Fruit fly (Drosophila melanogaster): ENCODE measurements around the gene RpL30.

RpL30 gene

dm6 chr2L:18981484-18981883, 27.6 kb downstream of the RpL30 start:
- no peak for TF ChIP-seq ttk (optimal IDR thresholded peaks at IDR 0.05)
- TF ChIP-seq h (optimal IDR thresholded peaks at IDR 0.05), result no peak
- TF ChIP-seq Sin3A (optimal IDR thresholded peaks at IDR 0.05), result no peak

- TF ChIP-seq ttk (optimal IDR thresholded peaks at IDR 0.05) (no peak), insv (optimal IDR thresholded peaks at IDR 0.05) (no peak)
Observed at dm6 chr2L:18980982-18981381, 28.1 kb downstream of the RpL30 start.

- TF ChIP-seq Myc (optimal IDR thresholded peaks at IDR 0.05) (no peak), psq (optimal IDR thresholded peaks at IDR 0.05) (no peak), ttk (optimal IDR thresholded peaks at IDR 0.05) (no peak), insv (optimal IDR thresholded peaks at IDR 0.05) (no peak), Sin3A (optimal IDR thresholded peaks at IDR 0.05) (no peak), h (optimal IDR thresholded peaks at IDR 0.05) (no peak)
Observed at dm6 chr2L:18979407-18979806, 29.7 kb downstream of the RpL30 start.

dm6 chr2L:18978923-18979322, 30.2 kb downstream of the RpL30 start:
- TF ChIP-seq insv (optimal IDR thresholded peaks at IDR 0.05) (no peak), Myc (optimal IDR thresholded peaks at IDR 0.05) (no peak), Sin3A (optimal IDR thresholded peaks at IDR 0.05) (no peak), h (optimal IDR thresholded peaks at IDR 0.05) (no peak), psq (optimal IDR thresholded peaks at IDR 0.05) (no peak), ttk (optimal IDR thresholded peaks at IDR 0.05) (no peak)

- TF ChIP-seq Sin3A (optimal IDR thresholded peaks at IDR 0.05) (no peak), Myc (optimal IDR thresholded peaks at IDR 0.05) (no peak), insv (optimal IDR thresholded peaks at IDR 0.05) (no peak), h (optimal IDR thresholded peaks at IDR 0.05) (no peak), psq (optimal IDR thresholded peaks at IDR 0.05) (no peak), ttk (optimal IDR thresholded peaks at IDR 0.05) (no peak)
Observed at dm6 chr2L:18976749-18977148, 32.4 kb downstream of the RpL30 start.

DNA sequence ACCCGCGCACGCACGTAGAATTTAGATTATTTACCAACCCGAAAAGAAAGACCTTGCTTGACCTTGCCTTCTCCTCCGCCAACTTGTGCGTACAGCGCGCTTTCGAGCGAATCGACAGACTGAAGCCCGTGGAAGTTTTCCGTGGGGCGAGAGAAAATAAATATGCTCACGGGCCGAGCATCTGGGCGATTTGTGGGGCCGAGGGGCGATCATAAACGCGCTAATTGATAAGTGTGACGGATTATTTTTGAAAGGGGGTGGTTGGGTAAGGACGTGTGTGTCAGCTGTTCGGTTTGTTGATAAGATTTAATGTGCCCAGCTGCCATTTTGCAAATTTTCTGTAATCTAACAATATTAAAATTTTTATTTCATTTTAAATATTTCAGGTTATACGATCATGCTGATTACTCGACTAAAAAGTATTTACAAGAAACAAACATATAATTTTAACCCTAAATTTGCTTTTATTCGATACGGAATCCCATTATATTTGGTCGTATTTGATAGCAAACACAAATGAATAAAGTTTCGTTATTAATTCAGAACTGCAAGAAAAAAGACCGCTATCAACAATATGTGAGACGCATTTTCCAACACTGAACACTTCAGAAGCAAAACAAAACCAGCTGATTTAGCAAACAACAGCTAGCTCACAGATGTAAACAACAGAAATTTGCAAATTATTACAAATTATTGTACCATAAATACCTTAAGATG, 34.9 kb downstream of the RpL30 start, which contains the start of the genes L2HGDH and CG10431:
TSS of gene L2HGDH (minus strand) at position 386 of the 717 bp plus-strand sequence.
TSS of gene CG10431 (plus strand) at position 648 of the 717 bp plus-strand sequence.
- TF ChIP-seq insv (optimal IDR thresholded peaks at IDR 0.05) (no peak), Myc (optimal IDR thresholded peaks at IDR 0.05) (no peak), psq (optimal IDR thresholded peaks at IDR 0.05) (no peak)

DNA sequence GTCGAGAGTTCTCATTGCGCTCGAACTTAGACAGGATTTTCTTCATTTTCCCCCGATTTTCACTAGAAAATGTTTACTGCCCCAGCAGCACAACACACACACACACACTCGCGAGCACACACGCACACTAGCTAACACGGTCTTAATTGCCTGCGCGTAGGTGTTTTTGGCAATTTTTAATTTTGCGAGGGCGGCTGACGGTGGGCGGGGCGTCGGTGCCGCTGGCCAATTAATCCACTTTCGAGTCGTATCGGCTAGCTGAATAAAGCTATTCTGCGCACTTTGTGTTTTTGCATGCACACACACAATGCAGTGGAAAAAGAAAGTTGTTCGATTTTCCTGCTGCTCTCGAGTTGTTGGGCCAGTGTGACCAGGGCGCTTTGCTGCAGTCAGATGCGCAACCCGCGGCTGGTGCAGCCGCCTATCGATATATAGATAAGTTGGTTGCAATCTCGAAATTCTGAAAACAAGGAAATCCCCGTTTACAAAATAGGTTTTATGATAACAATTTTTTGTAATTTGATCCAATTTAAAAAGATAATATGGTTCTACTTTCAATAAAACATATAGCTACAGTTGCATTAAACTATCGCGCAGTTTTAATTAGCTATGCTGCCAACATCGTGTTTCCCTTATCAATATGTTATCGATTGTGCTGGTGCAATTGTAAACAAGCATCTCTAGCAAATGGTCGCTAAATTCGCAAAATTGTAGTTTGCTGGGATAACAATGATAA, 40.6 kb downstream of the RpL30 start, which contains the start of the genes Nak and Tango6:
TSS of gene Nak (minus strand) at position 375 of the 736 bp plus-strand sequence.
TSS of gene Tango6 (plus strand) at position 659 of the 736 bp plus-strand sequence.
- TF ChIP-seq psq (optimal IDR thresholded peaks at IDR 0.05) (no peak), Sin3A (optimal IDR thresholded peaks at IDR 0.05) (peak; percentile 96), Myc (optimal IDR thresholded peaks at IDR 0.05) (no peak), insv (optimal IDR thresholded peaks at IDR 0.05) (no peak)

- TF ChIP-seq Myc (optimal IDR thresholded peaks at IDR 0.05), result no peak
- TF ChIP-seq psq (optimal IDR thresholded peaks at IDR 0.05), result no peak
- no peak for TF ChIP-seq insv (optimal IDR thresholded peaks at IDR 0.05)
- no peak for TF ChIP-seq Sin3A (optimal IDR thresholded peaks at IDR 0.05)
- TF ChIP-seq h (optimal IDR thresholded peaks at IDR 0.05), result no peak
- no peak for TF ChIP-seq ttk (optimal IDR thresholded peaks at IDR 0.05)
Observed at dm6 chr2L:18967897-18968296, 41.2 kb downstream of the RpL30 start.

DNA sequence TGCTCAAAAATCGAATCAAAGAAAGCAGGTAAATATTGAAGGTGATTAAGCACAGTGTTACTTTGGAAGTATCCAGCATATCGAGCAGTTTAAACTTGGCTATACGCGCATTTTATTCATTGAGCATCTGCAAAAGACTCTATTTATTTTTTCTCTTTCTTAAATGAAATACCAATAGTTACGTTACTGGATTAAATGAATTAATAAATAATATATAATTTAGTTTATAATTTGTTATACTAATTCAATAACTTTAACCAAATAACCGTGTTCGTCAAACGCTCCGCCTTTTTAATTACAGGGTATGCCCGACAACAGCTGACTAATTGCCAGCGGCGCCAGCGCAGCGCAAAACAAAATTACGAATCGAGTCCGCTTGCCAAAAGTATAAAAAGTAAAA, 42.3 kb downstream of the RpL30 start:
- TF ChIP-seq ttk (optimal IDR thresholded peaks at IDR 0.05) (no peak), insv (optimal IDR thresholded peaks at IDR 0.05) (no peak), Myc (optimal IDR thresholded peaks at IDR 0.05) (no peak), Sin3A (optimal IDR thresholded peaks at IDR 0.05) (no peak), psq (optimal IDR thresholded peaks at IDR 0.05) (no peak), h (optimal IDR thresholded peaks at IDR 0.05) (no peak)

DNA sequence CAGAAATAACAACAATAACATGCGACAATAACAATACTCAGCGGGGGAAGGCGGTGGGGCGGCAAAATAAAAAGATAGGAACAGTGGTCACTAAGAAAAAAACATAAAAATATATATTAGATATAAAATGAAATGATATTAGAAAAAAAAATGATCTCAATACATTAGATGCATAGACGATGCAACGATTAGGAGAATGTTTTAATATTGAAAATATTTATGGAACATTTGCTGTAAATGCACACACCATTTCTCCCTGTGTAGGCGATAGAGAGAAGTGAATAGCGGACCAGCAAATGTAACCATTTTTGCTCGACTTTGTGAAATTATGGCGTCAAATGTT, 42.9 kb downstream of the RpL30 start:
- TF ChIP-seq ttk (optimal IDR thresholded peaks at IDR 0.05) (no peak), Sin3A (optimal IDR thresholded peaks at IDR 0.05) (no peak), psq (optimal IDR thresholded peaks at IDR 0.05) (no peak)

dm6 chr2L:18965367-18966213, 43.5 kb downstream of the RpL30 start:
- TF ChIP-seq Myc (optimal IDR thresholded peaks at IDR 0.05) (no peak), Sin3A (optimal IDR thresholded peaks at IDR 0.05) (no peak)
